Fruit fly (Drosophila melanogaster): ENCODE measurements around the gene CG4935.
A peak's percentile ranks its signal among the peaks of the same experiment; 100 is the strongest.

Gene CG4935

DNA sequence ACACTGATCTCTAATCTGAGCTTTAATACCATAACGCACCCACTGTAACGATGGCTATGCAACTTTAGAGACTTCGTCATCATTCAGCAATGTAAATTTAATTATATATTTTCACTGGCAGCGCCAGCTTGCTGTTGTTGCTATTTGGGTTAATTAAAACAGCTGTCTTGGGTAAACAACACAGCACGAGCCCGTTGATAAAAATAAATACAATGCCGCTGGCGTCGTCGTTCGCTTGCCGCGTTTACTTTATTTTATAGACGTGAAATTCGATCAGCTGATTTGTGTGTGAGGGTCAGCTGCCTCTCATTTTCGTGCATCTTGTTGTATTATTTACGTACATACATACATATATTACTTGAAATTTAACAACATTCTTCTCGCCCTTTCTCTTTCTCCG, 10.8 kb downstream of the CG4935 start (continued):
- TF ChIP-seq CG7987 (GFP tag; optimal IDR thresholded peaks at IDR 0.05) (peak; percentile 69), PHDP (tag; optimal IDR thresholded peaks at IDR 0.05) (peak; percentile 52), Hmr (GFP tag; optimal IDR thresholded peaks at IDR 0.05) (peak; percentile 71), CG6813 (GFP tag; optimal IDR thresholded peaks at IDR 0.05) (peak; percentile 68), CG12744 (GFP tag; optimal IDR thresholded peaks at IDR 0.05) (no peak), HLHmδ (GFP tag; optimal IDR thresholded peaks at IDR 0.05) (peak; percentile 15), CG30020 (tag; optimal IDR thresholded peaks at IDR 0.05) (no peak), eve (GFP tag; optimal IDR thresholded peaks at IDR 0.05) (no peak), CG30403 (GFP tag; optimal IDR thresholded peaks at IDR 0.05) (no peak), CG30431 (GFP tag; optimal IDR thresholded peaks at IDR 0.05) (no peak), Ravus (GFP tag; IDR thresholded peaks at IDR 0.05) (no peak), CG10209 (GFP tag; optimal IDR thresholded peaks at IDR 0.05) (peak; percentile 11), gfzf (GFP tag; optimal IDR thresholded peaks at IDR 0.05) (no peak), ERR (GFP tag; optimal IDR thresholded peaks at IDR 0.05) (no peak), sc (optimal IDR thresholded peaks at IDR 0.05) (no peak), sc (GFP tag; optimal IDR thresholded peaks at IDR 0.05) (no peak), hb (GFP tag; IDR thresholded peaks at IDR 0.05; ENCODE audit: partially characterized antibody) (no peak), CG5245 (GFP tag; optimal IDR thresholded peaks at IDR 0.05) (no peak), kay (GFP tag; optimal IDR thresholded peaks at IDR 0.05) (peak; percentile 6), pfk (GFP tag; optimal IDR thresholded peaks at IDR 0.05) (peak; percentile 71), kni (GFP tag; optimal IDR thresholded peaks at IDR 0.05) (peak; percentile 79), CG4282 (GFP tag; optimal IDR thresholded peaks at IDR 0.05) (no peak), CG5953 (GFP tag; IDR thresholded peaks at IDR 0.05) (no peak), CG15696 (tag; optimal IDR thresholded peaks at IDR 0.05) (no peak), Drgx (GFP tag; IDR thresholded peaks at IDR 0.05) (no peak), CG12104 (GFP tag; optimal IDR thresholded peaks at IDR 0.05) (no peak), CG3065 (GFP tag; optimal IDR thresholded peaks at IDR 0.05) (no peak), BtbVII (GFP tag; optimal IDR thresholded peaks at IDR 0.05) (peak; percentile 46), ssp (GFP tag; IDR thresholded peaks at IDR 0.05) (no peak), h (optimal IDR thresholded peaks at IDR 0.05) (no peak), inv (GFP tag; IDR thresholded peaks at IDR 0.05; ENCODE audit: partially characterized antibody) (no peak), CG4424 (GFP tag; optimal IDR thresholded peaks at IDR 0.05) (no peak), Hr39 (optimal IDR thresholded peaks at IDR 0.05) (no peak), CG33557 (GFP tag; optimal IDR thresholded peaks at IDR 0.05) (peak; percentile 32), D19A (tag; optimal IDR thresholded peaks at IDR 0.05) (peak; percentile 1), CG14965 (GFP tag; optimal IDR thresholded peaks at IDR 0.05; ENCODE audit: borderline replicate concordance) (no peak), wek (GFP tag; optimal IDR thresholded peaks at IDR 0.05) (peak; percentile 54), dmrt99B (tag; optimal IDR thresholded peaks at IDR 0.05) (no peak), CG1832 (GFP tag; optimal IDR thresholded peaks at IDR 0.05) (no peak), phol (tag; optimal IDR thresholded peaks at IDR 0.05) (no peak), CG14860 (GFP tag; IDR thresholded peaks at IDR 0.05; ENCODE audit: partially characterized antibody) (no peak), CG3407 (GFP tag; optimal IDR thresholded peaks at IDR 0.05) (peak; percentile 56), CG7928 (GFP tag; optimal IDR thresholded peaks at IDR 0.05) (no peak), Xrp1 (GFP tag; IDR thresholded peaks at IDR 0.05) (no peak), CG14667 (GFP tag; IDR thresholded peaks at IDR 0.05) (no peak), bab2 (GFP tag; optimal IDR thresholded peaks at IDR 0.05) (no peak), CTCF (GFP tag; optimal IDR thresholded peaks at IDR 0.05) (no peak), Rx (GFP tag; IDR thresholded peaks at IDR 0.05) (no peak), CG10267 (tag; optimal IDR thresholded peaks at IDR 0.05) (no peak), chn (GFP tag; optimal IDR thresholded peaks at IDR 0.05) (no peak), Sox100B (GFP tag; optimal IDR thresholded peaks at IDR 0.05) (peak; percentile 1), twi (tag; optimal IDR thresholded peaks at IDR 0.05) (peak; percentile 27), Fer2 (tag; optimal IDR thresholded peaks at IDR 0.05) (peak; percentile 12)
